Fruit fly (Drosophila melanogaster): ENCODE data around the gene teq.
A peak's percentile ranks its signal among the peaks of the same experiment; 100 is the strongest.

Gene teq

dm6 chr3L:9033999-9034626, 40.3 kb upstream of the teq start:
- TF ChIP-seq dl (GFP tag; optimal IDR thresholded peaks at IDR 0.05; ENCODE audit: insufficient read depth in 1 of 2, partially characterized antibody in 2 of 2) = no peak
- no peak for TF ChIP-seq Dif (GFP tag; optimal IDR thresholded peaks at IDR 0.05; ENCODE audit: partially characterized antibody)
- TF ChIP-seq N (GFP tag; optimal IDR thresholded peaks at IDR 0.05) = no peak
- no peak for TF ChIP-seq usp (GFP tag; optimal IDR thresholded peaks at IDR 0.05)
- TF ChIP-seq brk (GFP tag; optimal IDR thresholded peaks at IDR 0.05) = peak; percentile 42
- TF ChIP-seq CG32264 (GFP tag; optimal IDR thresholded peaks at IDR 0.05) = peak; percentile 3
- peak; percentile 72 for TF ChIP-seq HLH106 (tag; optimal IDR thresholded peaks at IDR 0.05)
- peak; percentile 86 for TF ChIP-seq h (GFP tag; optimal IDR thresholded peaks at IDR 0.05)
- peak; percentile 65 for TF ChIP-seq woc (GFP tag; optimal IDR thresholded peaks at IDR 0.05)
- peak; percentile 56 for TF ChIP-seq br (GFP tag; optimal IDR thresholded peaks at IDR 0.05)
- TF ChIP-seq Dfd (GFP tag; optimal IDR thresholded peaks at IDR 0.05) = no peak
- TF ChIP-seq Hr83 (GFP tag; optimal IDR thresholded peaks at IDR 0.05; ENCODE audit: poor library complexity, severe bottlenecking) = no peak
- no peak for TF ChIP-seq CrebA (GFP tag; optimal IDR thresholded peaks at IDR 0.05; ENCODE audit: borderline replicate concordance)
- TF ChIP-seq pan (optimal IDR thresholded peaks at IDR 0.05) = no peak
- no peak for TF ChIP-seq jim (GFP tag; optimal IDR thresholded peaks at IDR 0.05)
- no peak for TF ChIP-seq GATAd (GFP tag; optimal IDR thresholded peaks at IDR 0.05)
- TF ChIP-seq sv (GFP tag; optimal IDR thresholded peaks at IDR 0.05) = peak; percentile 31
- TF ChIP-seq sage (GFP tag; optimal IDR thresholded peaks at IDR 0.05) = peak; percentile 74
- peak; percentile 70 for TF ChIP-seq CG9705 (GFP tag; optimal IDR thresholded peaks at IDR 0.05)
- TF ChIP-seq dmrt93B (GFP tag; optimal IDR thresholded peaks at IDR 0.05) = peak; percentile 73
- peak; percentile 69 for TF ChIP-seq rgr (GFP tag; optimal IDR thresholded peaks at IDR 0.05)
- no peak for TF ChIP-seq Vsx2 (GFP tag; optimal IDR thresholded peaks at IDR 0.05; ENCODE audit: partially characterized antibody)
- TF ChIP-seq Mio (GFP tag; optimal IDR thresholded peaks at IDR 0.05) = no peak
- peak; percentile 39 for TF ChIP-seq Rel (GFP tag; optimal IDR thresholded peaks at IDR 0.05)
- TF ChIP-seq Rel (tag; optimal IDR thresholded peaks at IDR 0.05) = no peak
- no peak for TF ChIP-seq tai (GFP tag; optimal IDR thresholded peaks at IDR 0.05)
- TF ChIP-seq Sp1 (GFP tag; optimal IDR thresholded peaks at IDR 0.05) = peak; percentile 71
- TF ChIP-seq Hr78 (GFP tag; optimal IDR thresholded peaks at IDR 0.05) = no peak
- peak; percentile 19 for TF ChIP-seq Jra (GFP tag; optimal IDR thresholded peaks at IDR 0.05)
- TF ChIP-seq Hnf4 (GFP tag; optimal IDR thresholded peaks at IDR 0.05) = peak; percentile 37
- peak; percentile 69 for TF ChIP-seq OdsH (GFP tag; optimal IDR thresholded peaks at IDR 0.05)
- peak; percentile 70 for TF ChIP-seq fru (GFP tag; optimal IDR thresholded peaks at IDR 0.05)
- no peak for TF ChIP-seq dsf (GFP tag; optimal IDR thresholded peaks at IDR 0.05; ENCODE audit: borderline replicate concordance)
- peak in 1 of 2 experiments; percentile 57 for TF ChIP-seq foxo (GFP tag; optimal IDR thresholded peaks at IDR 0.05)
- peak; percentile 65 for TF ChIP-seq ey (GFP tag; optimal IDR thresholded peaks at IDR 0.05)
- TF ChIP-seq Myc (optimal IDR thresholded peaks at IDR 0.05) = no peak
- TF ChIP-seq Abd-B (GFP tag; optimal IDR thresholded peaks at IDR 0.05) = no peak
- TF ChIP-seq lola (GFP tag; optimal IDR thresholded peaks at IDR 0.05) = no peak
- TF ChIP-seq psq (GFP tag; optimal IDR thresholded peaks at IDR 0.05) = peak; percentile 60

DNA sequence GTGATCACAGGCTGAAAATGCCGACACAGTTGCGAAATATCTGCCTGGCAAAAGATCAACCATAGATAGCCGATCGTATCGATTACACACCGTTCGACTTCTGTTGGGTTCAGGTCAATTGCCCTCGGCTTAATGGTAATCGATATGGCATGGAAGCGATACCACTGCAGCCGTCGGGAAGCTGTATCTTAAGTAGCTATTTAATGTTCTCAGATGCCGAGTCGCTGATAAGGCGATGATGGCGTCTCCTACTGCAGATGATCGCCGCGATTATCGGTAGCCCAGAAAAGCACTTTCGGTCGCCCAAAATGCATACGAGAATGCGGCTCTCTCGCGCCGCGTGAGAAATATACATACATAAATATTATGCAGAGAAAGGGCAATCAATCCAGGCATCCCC, 36.8 kb upstream of the teq start:
- no peak for TF ChIP-seq Vsx2 (GFP tag; optimal IDR thresholded peaks at IDR 0.05; ENCODE audit: partially characterized antibody)
- TF ChIP-seq Dif (GFP tag; optimal IDR thresholded peaks at IDR 0.05; ENCODE audit: partially characterized antibody) = no peak
- TF ChIP-seq Hr83 (GFP tag; optimal IDR thresholded peaks at IDR 0.05; ENCODE audit: poor library complexity, severe bottlenecking) = no peak
- no peak for TF ChIP-seq pan (optimal IDR thresholded peaks at IDR 0.05)
- TF ChIP-seq ey (GFP tag; optimal IDR thresholded peaks at IDR 0.05) = no peak
- no peak for TF ChIP-seq Rel (GFP tag; optimal IDR thresholded peaks at IDR 0.05)
- no peak for TF ChIP-seq Rel (tag; optimal IDR thresholded peaks at IDR 0.05)
- TF ChIP-seq lola (GFP tag; optimal IDR thresholded peaks at IDR 0.05) = no peak
- no peak for TF ChIP-seq jim (GFP tag; optimal IDR thresholded peaks at IDR 0.05)
- no peak for TF ChIP-seq Mio (GFP tag; optimal IDR thresholded peaks at IDR 0.05)
- no peak for TF ChIP-seq OdsH (GFP tag; optimal IDR thresholded peaks at IDR 0.05)
- TF ChIP-seq fru (GFP tag; optimal IDR thresholded peaks at IDR 0.05) = no peak
- TF ChIP-seq woc (GFP tag; optimal IDR thresholded peaks at IDR 0.05) = no peak
- TF ChIP-seq foxo (GFP tag; optimal IDR thresholded peaks at IDR 0.05) = no peak
- no peak for TF ChIP-seq CG9705 (GFP tag; optimal IDR thresholded peaks at IDR 0.05)
- TF ChIP-seq HLH106 (tag; optimal IDR thresholded peaks at IDR 0.05) = no peak

All from whole organism, wandering third instar larva.